Worm (Caenorhabditis elegans): ENCODE results near the gene F01G10.10.

F01G10.10 gene

DNA sequence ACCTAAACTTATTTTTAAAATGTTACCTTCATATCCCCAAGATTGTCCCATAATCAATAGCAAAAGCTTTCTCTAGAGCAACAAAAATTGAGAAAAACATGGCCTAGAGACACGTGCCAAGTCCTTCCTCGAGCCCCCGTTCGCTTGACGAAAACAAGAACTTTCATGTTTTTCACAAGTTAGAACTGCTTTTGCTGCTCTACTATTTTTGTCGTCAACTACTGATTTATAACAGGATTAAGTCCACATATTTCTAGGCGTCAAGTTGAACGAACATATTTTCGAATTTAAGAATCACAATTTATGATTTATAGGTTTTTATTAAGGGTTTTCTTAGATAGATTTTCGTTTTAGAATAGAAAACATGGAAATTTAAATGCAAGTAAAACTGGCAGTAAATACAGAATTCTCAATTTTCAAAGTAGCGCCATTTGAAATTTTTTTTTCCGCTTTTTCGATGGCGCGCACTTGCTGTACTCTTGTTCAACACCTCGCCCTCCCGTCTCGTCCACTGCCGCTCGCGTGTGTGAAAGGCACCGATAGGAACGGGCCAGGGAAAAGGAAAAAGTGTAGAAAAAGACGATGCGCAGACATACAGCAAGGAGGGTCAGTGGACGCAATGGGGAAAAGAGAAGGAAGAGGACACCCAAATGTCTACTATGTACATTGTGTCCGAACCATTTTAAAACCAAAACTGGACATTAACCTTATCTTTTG is 38.4 kb downstream of the F01G10.10 start, which contains the start of gene rad-51:
Gene rad-51, minus strand, starts transcription at position 51 of the 717 bp plus-strand sequence.
- TF ChIP-seq hlh-8 (tag; optimal IDR thresholded peaks at IDR 0.05) (no peak), unc-42 (tag; optimal IDR thresholded peaks at IDR 0.05) (peak; percentile 42), gmeb-2 (tag; optimal IDR thresholded peaks at IDR 0.05) (no peak), odd-2 (tag; optimal IDR thresholded peaks at IDR 0.05) (no peak), ceh-18 (tag; optimal IDR thresholded peaks at IDR 0.05) (peak; percentile 6), nfya-1 (tag; optimal IDR thresholded peaks at IDR 0.05) (peak; percentile 84), rnt-1 (tag; optimal IDR thresholded peaks at IDR 0.05) (peak; percentile 14), ceh-22 (tag; optimal IDR thresholded peaks at IDR 0.05) (no peak), F13H6.1 (tag; optimal IDR thresholded peaks at IDR 0.05) (peak; percentile 12), ttx-3 (tag; optimal IDR thresholded peaks at IDR 0.05) (no peak), unc-86 (tag; optimal IDR thresholded peaks at IDR 0.05) (no peak), sox-4 (tag; optimal IDR thresholded peaks at IDR 0.05) (no peak), ceh-34 (tag; optimal IDR thresholded peaks at IDR 0.05) (peak; percentile 12), ceh-45 (GFP tag; IDR thresholded peaks at IDR 0.05) (no peak), ceh-31 (tag; optimal IDR thresholded peaks at IDR 0.05) (peak; percentile 54), npax-4 (tag; optimal IDR thresholded peaks at IDR 0.05) (no peak), tbx-2 (tag; optimal IDR thresholded peaks at IDR 0.05) (peak; percentile 65)

DNA sequence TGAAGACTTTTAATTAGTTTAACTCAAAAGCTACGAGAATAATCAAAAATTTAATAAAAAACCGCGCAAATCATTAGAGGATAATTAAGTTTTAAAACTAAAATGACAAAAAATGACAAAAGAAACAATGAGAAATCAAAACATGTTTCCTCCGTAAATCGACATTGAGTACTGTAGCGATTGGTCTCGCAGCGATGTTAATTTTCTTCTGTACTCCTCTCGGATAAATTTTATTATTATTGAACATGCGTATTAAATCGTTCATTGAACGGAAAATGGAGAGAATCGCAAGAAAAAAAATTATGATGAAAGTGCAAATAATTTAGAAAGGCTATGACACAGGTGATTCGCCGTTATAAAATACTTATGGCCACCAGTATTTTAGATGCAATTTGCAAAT is 39.4 kb downstream of the F01G10.10 start:
- no peak for TF ChIP-seq gmeb-2 (tag; optimal IDR thresholded peaks at IDR 0.05)
- TF ChIP-seq hlh-13 (GFP tag; optimal IDR thresholded peaks at IDR 0.05) = no peak

DNA sequence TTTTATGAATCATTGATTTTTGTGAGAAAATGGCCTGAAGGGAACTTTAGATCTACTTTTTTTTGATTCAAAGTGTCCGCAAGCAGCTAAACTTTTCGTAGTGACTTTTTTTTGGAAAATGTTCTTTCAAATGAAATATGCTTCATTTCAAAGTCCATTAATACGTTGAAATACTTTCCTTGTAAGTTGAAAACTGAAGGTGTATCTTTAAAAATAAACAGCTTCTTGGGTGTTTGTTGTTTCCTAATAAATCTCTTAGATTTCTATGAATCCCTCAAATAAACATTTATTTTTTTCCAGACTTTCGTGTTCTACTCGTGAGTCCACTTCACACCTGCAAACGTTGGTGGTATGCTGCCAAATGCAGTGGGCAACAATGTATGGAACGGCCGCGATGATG is 40.7 kb downstream of the F01G10.10 start, which contains the start of gene ebax-1:
Gene ebax-1, plus strand, starts transcription at position 301 of the 400 bp plus-strand sequence.
- TF ChIP-seq ttx-3 (tag; optimal IDR thresholded peaks at IDR 0.05) (no peak), lim-6 (tag; optimal IDR thresholded peaks at IDR 0.05) (no peak), ceh-19 (GFP tag; optimal IDR thresholded peaks at IDR 0.05) (no peak), hlh-30 (tag; optimal IDR thresholded peaks at IDR 0.05; ENCODE audit: insufficient read depth) (no peak)

DNA sequence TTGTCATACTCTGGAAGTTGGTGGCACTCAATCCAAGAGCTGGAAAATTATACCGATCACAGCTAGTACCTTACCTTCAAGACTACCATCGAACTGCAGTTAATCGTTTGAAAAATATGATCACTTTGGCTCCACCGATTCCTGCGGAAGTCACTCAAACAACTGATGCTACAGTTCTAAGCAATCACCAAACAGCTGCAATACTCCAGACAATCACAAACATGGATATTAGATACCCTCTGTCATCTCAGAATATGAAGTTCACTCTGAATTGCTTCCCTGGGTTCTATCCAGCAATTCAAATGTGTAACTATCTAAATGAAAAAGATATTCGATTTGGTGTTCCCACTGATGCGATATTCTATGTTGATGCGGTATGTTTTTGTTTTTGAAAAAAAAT is 42.6 kb downstream of the F01G10.10 start:
- no peak for TF ChIP-seq ets-4 (tag; optimal IDR thresholded peaks at IDR 0.05)
- TF ChIP-seq fax-1 (tag; optimal IDR thresholded peaks at IDR 0.05) = no peak
- TF ChIP-seq nfya-1 (tag; optimal IDR thresholded peaks at IDR 0.05) = no peak
- no peak for TF ChIP-seq sox-2 (GFP tag; IDR thresholded peaks at IDR 0.05)
- no peak for TF ChIP-seq pros-1 (tag; optimal IDR thresholded peaks at IDR 0.05)

DNA sequence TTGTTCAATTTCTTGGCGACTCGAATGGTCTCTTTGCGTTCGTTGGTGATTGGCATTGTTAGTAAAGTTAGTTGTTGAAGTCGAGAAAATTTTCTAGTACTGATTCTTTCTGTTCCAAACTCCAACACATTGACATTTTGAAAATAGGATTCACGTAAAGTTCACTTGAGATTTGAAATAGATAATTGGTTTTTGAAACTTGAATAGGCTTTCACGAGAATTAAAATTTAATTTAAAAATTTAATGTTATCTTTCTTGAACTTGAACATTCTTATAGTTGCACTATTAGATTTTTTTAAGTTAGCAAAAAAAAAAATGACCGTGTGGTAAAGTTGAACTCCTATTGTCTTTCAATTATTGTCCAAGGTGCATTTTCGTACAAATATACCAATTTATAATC is 48.1 kb downstream of the F01G10.10 start, which contains the start of gene R09E10.6:
Gene R09E10.6, minus strand, starts transcription at position 101 of the 400 bp plus-strand sequence.
- no peak for TF ChIP-seq pha-4 (tag; optimal IDR thresholded peaks at IDR 0.05)
- no peak for TF ChIP-seq nhr-232 (tag; optimal IDR thresholded peaks at IDR 0.05)

DNA sequence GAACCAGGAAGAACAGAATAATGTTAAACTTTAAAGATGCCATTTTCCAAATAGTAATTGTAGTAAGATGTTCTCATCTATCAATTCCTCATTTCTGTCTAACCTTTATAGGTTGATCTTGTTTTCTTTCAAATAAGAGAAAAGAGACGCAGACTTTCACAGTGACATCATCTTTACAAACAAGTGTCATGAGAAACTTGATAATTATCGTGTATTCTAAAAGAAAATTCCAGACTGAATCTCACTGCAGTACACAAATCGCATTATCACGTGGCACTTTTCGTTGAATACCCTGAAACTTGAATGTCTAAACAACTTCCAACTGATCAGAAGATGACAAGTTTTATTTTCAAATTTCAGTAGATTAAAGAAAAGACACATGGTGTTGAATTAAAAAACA is 49.1 kb downstream of the F01G10.10 start, which contains the start of gene R09E10.13:
Gene R09E10.13, minus strand, starts transcription at position 61 of the 400 bp plus-strand sequence.
- TF ChIP-seq che-1 (tag; optimal IDR thresholded peaks at IDR 0.05) = no peak

DNA sequence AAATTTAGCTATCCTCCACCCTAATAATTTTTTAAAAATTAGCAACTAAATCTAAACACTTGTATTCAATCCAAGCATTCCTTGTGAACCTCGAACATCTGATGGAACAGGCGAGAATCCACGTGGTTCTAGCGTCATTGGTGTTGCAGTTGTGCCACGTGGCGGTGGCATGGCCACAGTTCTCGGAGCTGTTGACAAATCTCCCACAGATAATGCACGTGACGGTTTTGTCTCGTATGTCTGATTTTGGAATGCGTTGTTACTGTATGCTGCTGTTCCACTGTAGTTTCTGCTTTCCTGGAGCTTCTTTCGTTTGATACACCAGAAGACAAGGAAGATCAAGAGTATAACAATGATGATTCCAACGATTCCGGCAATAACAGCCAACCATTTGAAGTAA is 50.1 kb downstream of the F01G10.10 start:
- no peak for TF ChIP-seq elt-2 (tag; optimal IDR thresholded peaks at IDR 0.05)
- no peak for TF ChIP-seq ceh-34 (tag; optimal IDR thresholded peaks at IDR 0.05)
- TF ChIP-seq pag-3 (tag; optimal IDR thresholded peaks at IDR 0.05; ENCODE audit: borderline replicate concordance) = no peak
- no peak for TF ChIP-seq ceh-6 (GFP tag; optimal IDR thresholded peaks at IDR 0.05)
- no peak for TF ChIP-seq unc-3 (GFP tag; conservative IDR thresholded peaks at IDR 0.05)
- TF ChIP-seq unc-3 (tag; optimal IDR thresholded peaks at IDR 0.05) = no peak
- TF ChIP-seq pros-1 (tag; optimal IDR thresholded peaks at IDR 0.05) = no peak
- no peak for TF ChIP-seq ahr-1 (tag; optimal IDR thresholded peaks at IDR 0.05)
- no peak for TF ChIP-seq ama-1 (optimal IDR thresholded peaks at IDR 0.05)
- no peak for TF ChIP-seq T23F11.4 (GFP tag; optimal IDR thresholded peaks at IDR 0.05)
- TF ChIP-seq nhr-11 (tag; optimal IDR thresholded peaks at IDR 0.05) = no peak
- TF ChIP-seq madf-2 (tag; optimal IDR thresholded peaks at IDR 0.05) = no peak
- TF ChIP-seq hlh-6 (tag; optimal IDR thresholded peaks at IDR 0.05) = no peak
- TF ChIP-seq lim-6 (tag; optimal IDR thresholded peaks at IDR 0.05) = no peak
- no peak for TF ChIP-seq sox-2 (GFP tag; IDR thresholded peaks at IDR 0.05)
- no peak for TF ChIP-seq ceh-18 (tag; optimal IDR thresholded peaks at IDR 0.05)
- TF ChIP-seq ceh-30 (tag; optimal IDR thresholded peaks at IDR 0.05) = no peak
- TF ChIP-seq pha-4 (tag; optimal IDR thresholded peaks at IDR 0.05) = no peak
- no peak for TF ChIP-seq ttx-3 (tag; optimal IDR thresholded peaks at IDR 0.05)
- no peak for TF ChIP-seq npax-4 (tag; optimal IDR thresholded peaks at IDR 0.05)
- TF ChIP-seq che-1 (tag; optimal IDR thresholded peaks at IDR 0.05) = no peak

All from whole organism, late embryonic.